Fruit fly (Drosophila melanogaster) whole organism, embryonic: Measurements from ENCODE around the gene Jupiter.

Experiments used
- ATbp ChIP-seq: fragments of 200-800 bp; sonication (Bioruptor generic); optimal IDR thresholded peaks from 2 replicates; lab custom pipeline; 2017; ENCODE audit warnings: missing biosample characterization, mild to moderate bottlenecking, missing genetic modification characterization, missing genetic modification reagents
- Adf1 ChIP-seq: fragments of 200-800 bp; sonication (Bioruptor generic); IDR thresholded peaks from 2 replicates; pipeline ENCODE4 v1.3.6; 2022; ENCODE audit warnings: missing biosample characterization, missing genetic modification characterization
- Antp ChIP-seq: fragments of 200-800 bp; sonication (Bioruptor generic); optimal IDR thresholded peaks from 3 replicates; lab custom pipeline; 2016; ENCODE audit warnings: missing biosample characterization, missing genetic modification characterization
- Atf-2 ChIP-seq: fragments of 200-800 bp; sonication (Bioruptor generic); optimal IDR thresholded peaks from 2 replicates; lab custom pipeline; 2016; ENCODE audit warnings: missing biosample characterization, missing genetic modification characterization
- BtbVII ChIP-seq: fragments of 200-800 bp; sonication (Bioruptor generic); optimal IDR thresholded peaks from 3 replicates; lab custom pipeline; 2017; ENCODE audit warnings: missing biosample characterization, mild to moderate bottlenecking, missing genetic modification characterization
- CG10274 ChIP-seq: fragments of 200-800 bp; sonication (Bioruptor generic); optimal IDR thresholded peaks from 3 replicates; lab custom pipeline; 2017; ENCODE audit warnings: missing biosample characterization, mild to moderate bottlenecking, missing genetic modification characterization
- CG11504 ChIP-seq: fragments of 200-800 bp; sonication (Bioruptor generic); optimal IDR thresholded peaks from 3 replicates; lab custom pipeline; 2019; ENCODE audit warnings: missing biosample characterization, mild to moderate bottlenecking, missing genetic modification characterization, moderate library complexity
- CG12299 ChIP-seq: fragments of 200-800 bp; sonication (Bioruptor generic); optimal IDR thresholded peaks from 2 replicates; lab custom pipeline; 2018; ENCODE audit warnings: missing biosample characterization, mild to moderate bottlenecking, missing genetic modification characterization
- CG13296 ChIP-seq: fragments of 200-800 bp; sonication (Bioruptor generic); optimal IDR thresholded peaks from 3 replicates; lab custom pipeline; 2018; ENCODE audit warnings: missing biosample characterization, mild to moderate bottlenecking, missing genetic modification characterization
- CG14441 ChIP-seq: fragments of 200-800 bp; sonication (Bioruptor generic); IDR thresholded peaks from 2 replicates; pipeline ENCODE4 v1.3.6; 2022; ENCODE audit warnings: missing biosample characterization, missing genetic modification characterization
- CG3407 ChIP-seq: fragments of 200-800 bp; sonication (Bioruptor generic); optimal IDR thresholded peaks from 2 replicates; lab custom pipeline; 2018; ENCODE audit warnings: missing biosample characterization, mild to moderate bottlenecking, missing genetic modification characterization
- CG34422 ChIP-seq: fragments of 200-800 bp; sonication (Bioruptor generic); IDR thresholded peaks from 3 replicates; pipeline ENCODE4 v1.3.6; 2022; ENCODE audit warnings: missing biosample characterization, missing genetic modification characterization
- CG3995 ChIP-seq: fragments of 200-800 bp; sonication (Bioruptor generic); optimal IDR thresholded peaks from 3 replicates; lab custom pipeline; 2016; ENCODE audit warnings: missing biosample characterization, missing genetic modification characterization
- CG5180 ChIP-seq: fragments of 200-800 bp; sonication (Bioruptor generic); optimal IDR thresholded peaks from 3 replicates; lab custom pipeline; 2017; ENCODE audit warnings: missing biosample characterization, missing genetic modification characterization, mild to moderate bottlenecking, moderate library complexity, missing genetic modification reagents
- CG6654 ChIP-seq: fragments of 200-800 bp; sonication (Bioruptor generic); optimal IDR thresholded peaks from 2 replicates; lab custom pipeline; 2017; ENCODE audit warnings: missing biosample characterization, mild to moderate bottlenecking, missing genetic modification characterization
- CG8388 ChIP-seq: fragments of 200-800 bp; sonication (Bioruptor generic); optimal IDR thresholded peaks from 2 replicates; lab custom pipeline; 2019; ENCODE audit warnings: missing biosample characterization, mild to moderate bottlenecking, missing genetic modification characterization, moderate library complexity
- CG8765 ChIP-seq: fragments of 200-800 bp; sonication (Bioruptor generic); IDR thresholded peaks from 2 replicates; pipeline ENCODE4 v1.3.6; 2022; ENCODE audit warnings: missing biosample characterization, missing genetic modification characterization
- CG9215 ChIP-seq: fragments of 200-800 bp; sonication (Bioruptor generic); IDR thresholded peaks from 2 replicates; pipeline ENCODE4 v1.3.6; 2022; ENCODE audit warnings: missing biosample characterization, missing genetic modification characterization
- CHES-1-like ChIP-seq: fragments of 200-800 bp; sonication (Bioruptor generic); optimal IDR thresholded peaks from 2 replicates; lab custom pipeline; 2016; ENCODE audit warnings: missing biosample characterization, missing genetic modification characterization
- Chrac-16 ChIP-seq: fragments of 200-800 bp; sonication (Bioruptor generic); optimal IDR thresholded peaks from 3 replicates; lab custom pipeline; 2016; ENCODE audit warnings: missing biosample characterization, missing genetic modification characterization
- CoRest ChIP-seq: fragments of 200-800 bp; sonication (Bioruptor generic); optimal IDR thresholded peaks from 3 replicates; lab custom pipeline; 2018; ENCODE audit warnings: missing biosample characterization, mild to moderate bottlenecking, missing genetic modification characterization, moderate library complexity
- Doc2 ChIP-seq: fragments of 200-800 bp; sonication (Bioruptor generic); IDR thresholded peaks from 2 replicates; pipeline ENCODE4 v1.3.6; 2022; ENCODE audit warnings: missing biosample characterization, missing genetic modification characterization
- Doc3 ChIP-seq: fragments of 200-800 bp; sonication (Bioruptor generic); IDR thresholded peaks from 3 replicates; pipeline ENCODE4 v1.3.6; 2022; ENCODE audit warnings: missing biosample characterization, missing genetic modification characterization; ENCODE audit not compliant: partially characterized antibody
- HLH3B ChIP-seq: fragments of 200-800 bp; sonication (Bioruptor generic); IDR thresholded peaks from 2 replicates; pipeline ENCODE4 v1.3.6; 2022; ENCODE audit warnings: missing biosample characterization, missing genetic modification characterization
- Hr3 ChIP-seq: fragments of 200-800 bp; sonication (Bioruptor generic); optimal IDR thresholded peaks from 3 replicates; lab custom pipeline; 2016; ENCODE audit warnings: missing biosample characterization, missing genetic modification characterization
- Hr78 ChIP-seq, 2 experiments: fragments of 200-800 bp in 1 of 2; fragments of >200 bp in 1 of 2; sonication (Bioruptor generic) in 1 of 2; optimal IDR thresholded peaks; 2 replicates each; lab custom pipeline; 2017 to 2019; ENCODE audit warnings: missing biosample characterization in 2 of 2, missing genetic modification characterization in 2 of 2, mild to moderate bottlenecking in 1 of 2, moderate library complexity in 1 of 2
- MBD-R2 ChIP-seq: fragments of 200-800 bp; sonication (Bioruptor generic); IDR thresholded peaks from 2 replicates; pipeline ENCODE4 v1.3.6; 2022; ENCODE audit warnings: missing biosample characterization, missing genetic modification characterization
- Poxn ChIP-seq: fragments of 200-800 bp; sonication (Bioruptor generic); IDR thresholded peaks from 2 replicates; pipeline ENCODE4 v1.3.6; 2022; ENCODE audit warnings: missing biosample characterization, missing genetic modification characterization
- Scr ChIP-seq: fragments of 200-800 bp; sonication (Bioruptor generic); IDR thresholded peaks from 2 replicates; pipeline ENCODE4 v1.3.6; 2022; ENCODE audit warnings: missing biosample characterization, missing genetic modification characterization; ENCODE audit not compliant: partially characterized antibody
- Six4 ChIP-seq: fragments of 200-800 bp; sonication (Bioruptor generic); optimal IDR thresholded peaks from 2 replicates; lab custom pipeline; 2016; ENCODE audit warnings: missing biosample characterization, missing genetic modification characterization
- Stat92E ChIP-seq, 3 experiments: fragments of >200 bp in 2 of 3; fragments of 200-800 bp in 1 of 3; sonication (Bioruptor generic) in 1 of 3; optimal IDR thresholded peaks; 2 replicates each; lab custom pipeline; 2017 to 2019; ENCODE audit warnings: missing biosample characterization in 3 of 3, missing genetic modification characterization in 3 of 3, mild to moderate bottlenecking in 1 of 3, moderate library complexity in 1 of 3
- caup ChIP-seq: fragments of 200-800 bp; sonication (Bioruptor generic); optimal IDR thresholded peaks from 3 replicates; lab custom pipeline; 2017; ENCODE audit warnings: missing biosample characterization, mild to moderate bottlenecking, missing genetic modification characterization, moderate library complexity; ENCODE audit not compliant: severe bottlenecking
- corto ChIP-seq: fragments of 200-800 bp; sonication (Bioruptor generic); optimal IDR thresholded peaks from 2 replicates; lab custom pipeline; 2016; ENCODE audit warnings: missing biosample characterization, mild to moderate bottlenecking, missing genetic modification characterization, moderate library complexity
- crp ChIP-seq, 2 experiments: fragments of 200-800 bp; sonication (Bioruptor generic); optimal IDR thresholded peaks; 2 replicates in 1 of 2; 3 replicates in 1 of 2; lab custom pipeline; 2017; ENCODE audit warnings: missing biosample characterization in 2 of 2, missing genetic modification characterization in 2 of 2, mild to moderate bottlenecking in 1 of 2, moderate library complexity in 1 of 2
- cwo ChIP-seq: fragments of 200-800 bp; sonication (Bioruptor generic); optimal IDR thresholded peaks from 3 replicates; lab custom pipeline; 2017; ENCODE audit warnings: missing biosample characterization, missing genetic modification characterization, mild to moderate bottlenecking, moderate library complexity, missing genetic modification reagents
- esg ChIP-seq: fragments of 200-800 bp; sonication (Bioruptor generic); conservative IDR thresholded peaks from 2 replicates; pipeline ENCODE4 v1.3.6; 2022; ENCODE audit warnings: missing biosample characterization, missing genetic modification characterization
- fd3F ChIP-seq: fragments of 200-800 bp; sonication (Bioruptor generic); optimal IDR thresholded peaks from 2 replicates; lab custom pipeline; 2018; ENCODE audit warnings: missing biosample characterization, mild to moderate bottlenecking, missing genetic modification characterization, moderate library complexity
- gcm2 ChIP-seq: fragments of 200-800 bp; sonication (Bioruptor generic); optimal IDR thresholded peaks from 2 replicates; lab custom pipeline; 2016; ENCODE audit warnings: missing biosample characterization, missing genetic modification characterization
- gt ChIP-seq: fragments of 200-800 bp; sonication (Bioruptor generic); IDR thresholded peaks from 2 replicates; pipeline ENCODE4 v1.3.6; 2022; ENCODE audit warnings: missing biosample characterization, missing genetic modification characterization
- inv ChIP-seq: fragments of 200-800 bp; sonication (Bioruptor generic); IDR thresholded peaks from 2 replicates; pipeline ENCODE4 v1.3.6; 2022; ENCODE audit warnings: missing biosample characterization, missing genetic modification characterization; ENCODE audit not compliant: partially characterized antibody
- nerfin-2 ChIP-seq: fragments of 200-800 bp; sonication (Bioruptor generic); IDR thresholded peaks from 2 replicates; pipeline ENCODE4 v1.3.6; 2022; ENCODE audit warnings: missing biosample characterization, missing genetic modification characterization; ENCODE audit not compliant: partially characterized antibody
- p53 ChIP-seq: fragments of 200-800 bp; sonication (Bioruptor generic); optimal IDR thresholded peaks from 2 replicates; lab custom pipeline; 2016; ENCODE audit warnings: missing biosample characterization, missing genetic modification characterization
- pb ChIP-seq: fragments of 200-800 bp; sonication (Bioruptor generic); optimal IDR thresholded peaks from 3 replicates; lab custom pipeline; 2016; ENCODE audit warnings: missing biosample characterization, missing genetic modification characterization
- pfk ChIP-seq: fragments of 200-800 bp; sonication (Bioruptor generic); optimal IDR thresholded peaks from 2 replicates; lab custom pipeline; 2018; ENCODE audit warnings: missing biosample characterization, mild to moderate bottlenecking, missing genetic modification characterization, moderate library complexity
- pros ChIP-seq: fragments of 200-800 bp; sonication (Bioruptor generic); optimal IDR thresholded peaks from 3 replicates; lab custom pipeline; 2019; ENCODE audit warnings: missing biosample characterization, mild to moderate bottlenecking, missing genetic modification characterization, moderate library complexity
- schlank ChIP-seq: fragments of 200-800 bp; sonication (Bioruptor generic); optimal IDR thresholded peaks from 2 replicates; lab custom pipeline; 2018; ENCODE audit warnings: missing biosample characterization, mild to moderate bottlenecking, missing genetic modification characterization
- slou ChIP-seq: fragments of 200-800 bp; sonication (Bioruptor generic); optimal IDR thresholded peaks from 3 replicates; lab custom pipeline; 2016; ENCODE audit warnings: missing biosample characterization, missing genetic modification characterization
- toy ChIP-seq: fragments of 200-800 bp; sonication (Bioruptor generic); IDR thresholded peaks from 2 replicates; pipeline ENCODE4 v1.3.6; 2022; ENCODE audit warnings: missing biosample characterization, missing genetic modification characterization
- yki ChIP-seq: fragments of >200 bp; optimal IDR thresholded peaks from 3 replicates; lab custom pipeline; 2018

The Jupiter gene

DNA sequence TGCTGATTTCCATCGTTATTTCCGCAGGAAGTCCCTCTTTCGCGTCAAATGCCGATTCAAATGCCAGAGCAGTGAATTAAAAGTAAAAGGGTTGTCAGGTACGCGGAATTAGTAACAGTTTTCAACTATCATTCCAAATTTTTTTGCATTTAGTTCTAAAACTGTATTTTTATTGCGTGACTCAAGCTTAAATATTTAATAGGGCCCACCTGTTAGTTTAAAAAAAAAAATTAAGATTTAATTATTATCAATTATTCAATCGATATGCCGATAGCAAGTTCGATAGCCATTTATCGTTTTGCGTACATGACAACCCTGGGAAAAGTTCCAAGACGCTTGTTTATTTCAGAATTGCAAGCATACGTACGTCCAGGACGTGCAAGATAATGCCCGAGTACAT is 3.3 kb upstream of the Jupiter start, which contains the start of gene CG14711 (continued):
- peak; percentile 83 for TF ChIP-seq caup (GFP tag; lab: Kevin White, UChicago)
- TF ChIP-seq Antp (GFP tag; lab: Kevin White, UChicago): peak; percentile 68
- TF ChIP-seq MBD-R2 (GFP tag; lab: Robert Waterston, UW): peak; percentile 96
- peak; percentile 86 for TF ChIP-seq Chrac-16 (GFP tag; lab: Kevin White, UChicago)
- no peak for TF ChIP-seq toy
- TF ChIP-seq CG8765: peak; percentile 64; the same call in 1 of the 2 replicates
- TF ChIP-seq Adf1 (GFP tag; lab: Robert Waterston, UW): peak; percentile 64
- TF ChIP-seq inv: peak; percentile 69
- peak; percentile 66 for TF ChIP-seq slou (GFP tag; lab: Kevin White, UChicago)
- TF ChIP-seq yki (lab: Kevin White, UChicago): no peak
- TF ChIP-seq CG34422 (GFP tag; lab: Robert Waterston, UW): peak; percentile 82
- peak; percentile 66 for TF ChIP-seq CG9215 (GFP tag; lab: Robert Waterston, UW)
- no peak for TF ChIP-seq p53 (GFP tag; lab: Kevin White, UChicago)
- peak; percentile 79 for TF ChIP-seq esg (GFP tag; lab: Robert Waterston, UW)
- no peak for TF ChIP-seq CG5180 (GFP tag; lab: Kevin White, UChicago)
- TF ChIP-seq CG6654: peak; percentile 34
- peak; percentile 52; the same call in 1 of the 2 replicates for TF ChIP-seq Poxn (GFP tag; lab: Robert Waterston, UW)
- peak; percentile 84 for TF ChIP-seq Scr
- peak; percentile 80 for TF ChIP-seq BtbVII
- TF ChIP-seq Hr3 (GFP tag; lab: Kevin White, UChicago): peak; percentile 89
- TF ChIP-seq schlank (tag; lab: Kevin White, UChicago): peak; percentile 55
- TF ChIP-seq pfk: no peak
- peak; percentile 20 for TF ChIP-seq gcm2 (GFP tag; lab: Kevin White, UChicago)
- peak; percentile 65 for TF ChIP-seq CHES-1-like (GFP tag; lab: Kevin White, UChicago)
- TF ChIP-seq pb (GFP tag; lab: Kevin White, UChicago): peak; percentile 10
- TF ChIP-seq ATbp (GFP tag; lab: Kevin White, UChicago): peak; percentile 65
- TF ChIP-seq CG13296 (GFP tag; lab: Kevin White, UChicago): peak; percentile 85
- peak; percentile 81 for TF ChIP-seq Six4
- peak; percentile 53 for TF ChIP-seq cwo
- peak; percentile 85 for TF ChIP-seq CG12299 (tag; lab: Kevin White, UChicago)
- peak; percentile 96 for TF ChIP-seq CG3995
- TF ChIP-seq CoRest (tag; lab: Kevin White, UChicago): peak; percentile 91
- peak; percentile 62 for TF ChIP-seq CG3407 (GFP tag; lab: Kevin White, UChicago)
- peak; percentile 84 for TF ChIP-seq CG14441 (GFP tag; lab: Robert Waterston, UW)
- peak in 1 of 3 experiments; percentile 71 for TF ChIP-seq Stat92E (GFP tag; optimal IDR thresholded peaks at IDR 0.05; lab: Kevin White, UChicago)
- no peak for TF ChIP-seq Hr78 (GFP tag; optimal IDR thresholded peaks at IDR 0.05; lab: Kevin White, UChicago)
- TF ChIP-seq nerfin-2 (GFP tag; lab: Robert Waterston, UW): 0 out of 2 replicates have a peak, but pooled peaks have one; percentile 36
- peak in 1 of 2 experiments; percentile 52 for TF ChIP-seq crp (GFP tag; optimal IDR thresholded peaks at IDR 0.05; lab: Kevin White, UChicago)
- peak; percentile 84 for TF ChIP-seq CG11504
- TF ChIP-seq corto (GFP tag; lab: Kevin White, UChicago): no peak
- peak; percentile 79 for TF ChIP-seq Doc3 (GFP tag; lab: Robert Waterston, UW)
- peak; percentile 0 for TF ChIP-seq CG10274 (GFP tag; lab: Kevin White, UChicago)
- TF ChIP-seq CG8388: peak; percentile 82
- TF ChIP-seq Atf-2 (GFP tag; lab: Kevin White, UChicago): peak; percentile 52
- peak; percentile 36 for TF ChIP-seq pros (GFP tag; lab: Kevin White, UChicago)
- peak; percentile 44; the same call in 1 of the 2 replicates for TF ChIP-seq gt (GFP tag; lab: Robert Waterston, UW)
- peak; percentile 76 for TF ChIP-seq fd3F (GFP tag; lab: Kevin White, UChicago)
- TF ChIP-seq Doc2 (GFP tag; lab: Robert Waterston, UW): no peak
- TF ChIP-seq HLH3B (GFP tag; lab: Robert Waterston, UW): peak; percentile 82
